Worm (Caenorhabditis elegans) whole organism, young adult: ENCODE measurements around the gene mes-4.

ENCODE experiments used
- dpl-1 ChIP-seq: fragments of 150-350 bp; optimal IDR thresholded peaks from 2 replicates; lab custom pipeline; 2014; ENCODE audit warnings: missing biosample characterization, missing genetic modification reagents, missing genetic modification characterization
- pha-4 ChIP-seq: fragments of 150-350 bp; sonication (generic microtip); optimal IDR thresholded peaks from 2 replicates; lab custom pipeline; 2014; ENCODE audit warnings: missing biosample characterization, missing genetic modification reagents, missing genetic modification characterization
- unc-130 ChIP-seq: sonication (generic microtip); optimal IDR thresholded peaks from 2 replicates; lab custom pipeline; 2016; ENCODE audit warnings: missing genetic modification reagents, missing genetic modification characterization, missing compliant biosample characterization

DNA sequence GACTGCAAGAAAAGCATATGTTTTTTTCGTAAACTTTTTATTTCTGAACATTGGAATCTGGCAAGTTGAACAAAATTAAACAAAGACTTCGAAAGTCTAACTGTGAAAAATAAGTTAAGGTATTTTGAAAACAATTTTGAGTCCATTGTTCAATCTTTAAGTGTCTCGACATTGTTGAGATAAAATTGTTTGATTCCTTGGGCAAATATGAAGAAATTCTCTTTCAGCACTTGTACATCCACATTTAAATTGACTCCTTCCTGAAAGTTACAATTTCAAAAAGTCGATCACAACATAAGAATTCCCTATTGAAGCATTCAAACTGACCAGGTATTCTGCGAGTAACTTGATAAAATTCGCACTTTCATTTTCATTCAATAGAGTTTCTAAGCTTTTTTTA is 21.3 kb downstream of the mes-4 start:
- TF ChIP-seq dpl-1 (GFP tag; lab: Kevin White, UChicago): no peak
- TF ChIP-seq pha-4 (tag; lab: Kevin White, UChicago): no peak
- TF ChIP-seq unc-130 (GFP tag; lab: Kevin White, UChicago): no peak
